Worm (Caenorhabditis elegans) whole organism, L1 larva: ENCODE results near the gene inx-3.

Experiments used
- ces-1 ChIP-seq: fragments of 150-350 bp; optimal IDR thresholded peaks from 2 replicates; lab custom pipeline; 2014; ENCODE audit warnings: missing biosample characterization, missing genetic modification reagents, missing genetic modification characterization
- elt-3 ChIP-seq, 6 experiments: fragments of 150-350 bp in 1 of 6; sonication (generic microtip); optimal IDR thresholded peaks; 2 replicates each; lab custom pipeline; 2017 to 2018; ENCODE audit warnings: missing biosample characterization in 6 of 6, missing genetic modification characterization in 6 of 6, inconsistent platforms in 1 of 6
- fkh-4 ChIP-seq: sonication (generic microtip); optimal IDR thresholded peaks from 2 replicates; lab custom pipeline; 2016; ENCODE audit warnings: missing compliant biosample characterization, missing genetic modification characterization, borderline replicate concordance
- hlh-4 ChIP-seq: sonication (generic microtip); optimal IDR thresholded peaks from 2 replicates; lab custom pipeline; 2016; ENCODE audit warnings: mild to moderate bottlenecking, missing genetic modification characterization, missing compliant biosample characterization
- lin-13 ChIP-seq: fragments of 150-350 bp; optimal IDR thresholded peaks from 2 replicates; lab custom pipeline; 2014; ENCODE audit warnings: missing biosample characterization, missing genetic modification reagents, missing genetic modification characterization
- lin-14 ChIP-seq: fragments of 200-800 bp; sonication (Bioruptor generic); optimal IDR thresholded peaks from 2 replicates; lab custom pipeline; 2018; ENCODE audit warnings: mild to moderate bottlenecking, missing genetic modification characterization, moderate library complexity, missing compliant biosample characterization
- lin-15B ChIP-seq: fragments of 150-350 bp; sonication (generic microtip); optimal IDR thresholded peaks from 3 replicates; lab custom pipeline; 2014; ENCODE audit warnings: missing biosample characterization, missing genetic modification characterization
- lin-39 ChIP-seq: fragments of 150-350 bp; optimal IDR thresholded peaks from 2 replicates; lab custom pipeline; 2014; ENCODE audit warnings: missing biosample characterization, missing genetic modification reagents, missing genetic modification characterization
- mdl-1 ChIP-seq, 2 experiments: fragments of 150-350 bp; optimal IDR thresholded peaks; 2 replicates each; lab custom pipeline; 2014 to 2017; ENCODE audit warnings: missing biosample characterization in 2 of 2, missing genetic modification characterization in 2 of 2, inconsistent platforms in 1 of 2
- nhr-76 ChIP-seq: sonication (generic microtip); optimal IDR thresholded peaks from 2 replicates; lab custom pipeline; 2017; ENCODE audit warnings: missing biosample characterization, missing genetic modification characterization
- pag-3 ChIP-seq: sonication (generic microtip); optimal IDR thresholded peaks from 2 replicates; lab custom pipeline; 2017; ENCODE audit warnings: missing genetic modification characterization, mild to moderate bottlenecking, missing compliant biosample characterization, antibody characterized with exemption, borderline replicate concordance; ENCODE audit not compliant: insufficient read depth
- swsn-7 ChIP-seq: sonication (generic microtip); optimal IDR thresholded peaks from 2 replicates; lab custom pipeline; 2016; ENCODE audit warnings: missing genetic modification characterization, missing compliant biosample characterization
- tbx-2 ChIP-seq: sonication (generic microtip); optimal IDR thresholded peaks from 2 replicates; lab custom pipeline; 2016; ENCODE audit warnings: missing genetic modification characterization, missing compliant biosample characterization
- zag-1 ChIP-seq: fragments of 150-350 bp; optimal IDR thresholded peaks from 2 replicates; lab custom pipeline; 2014; ENCODE audit warnings: missing biosample characterization, missing genetic modification characterization

ce11 chrX:5975726-5976125, 20.2 kb upstream of the inx-3 start:
- TF ChIP-seq tbx-2 (tag; lab: Kevin White, UChicago): no peak
- TF ChIP-seq fkh-4 (tag; lab: Kevin White, UChicago): no peak
- TF ChIP-seq lin-13 (GFP tag; lab: Kevin White, UChicago): no peak
- TF ChIP-seq zag-1 (tag; lab: Kevin White, UChicago): no peak
- no peak for TF ChIP-seq lin-14
- TF ChIP-seq lin-39 (tag; lab: Kevin White, UChicago): no peak
- TF ChIP-seq nhr-76 (tag; lab: Kevin White, UChicago): no peak
- no peak for TF ChIP-seq ces-1 (GFP tag; lab: Kevin White, UChicago)
- no peak for TF ChIP-seq elt-3 (tag; optimal IDR thresholded peaks at IDR 0.05; lab: Kevin White, UChicago)
- TF ChIP-seq pag-3 (tag; lab: Kevin White, UChicago): no peak
- no peak for TF ChIP-seq lin-15B (tag; lab: Kevin White, UChicago)
- TF ChIP-seq hlh-4: no peak
- TF ChIP-seq swsn-7: no peak
- no peak for TF ChIP-seq mdl-1 (tag; optimal IDR thresholded peaks at IDR 0.05; lab: Kevin White, UChicago)
